Fruit fly (Drosophila melanogaster) whole organism, adult: ENCODE data around the gene CG46467.

Experiments used
- CG14711 ChIP-seq: fragments of 200-800 bp; sonication (Bioruptor generic); optimal IDR thresholded peaks from 2 replicates; lab custom pipeline; 2018; ENCODE audit warnings: missing biosample characterization, mild to moderate bottlenecking, missing genetic modification characterization, moderate library complexity
- CG1620 ChIP-seq: fragments of 200-800 bp; sonication (Bioruptor generic); optimal IDR thresholded peaks from 2 replicates; lab custom pipeline; 2016; ENCODE audit warnings: missing biosample characterization, missing genetic modification characterization
- Mnt ChIP-seq: fragments of 200-800 bp; sonication (Bioruptor generic); optimal IDR thresholded peaks from 2 replicates; lab custom pipeline; 2016; ENCODE audit warnings: missing biosample characterization, mild to moderate bottlenecking, missing genetic modification characterization
- cic ChIP-seq: fragments of 200-800 bp; sonication (Bioruptor generic); optimal IDR thresholded peaks from 2 replicates; lab custom pipeline; 2017; ENCODE audit warnings: missing biosample characterization, mild to moderate bottlenecking, missing genetic modification characterization, moderate library complexity
- toe ChIP-seq: fragments of 200-800 bp; sonication (Bioruptor generic); optimal IDR thresholded peaks from 2 replicates; lab custom pipeline; 2016; ENCODE audit warnings: missing biosample characterization, missing genetic modification characterization

dm6 chr3R:9944379-9945056, 70.0 kb downstream of the CG46467 start:
- no peak for TF ChIP-seq CG14711
- TF ChIP-seq Mnt (GFP tag; lab: Kevin White, UChicago), result no peak
- peak; percentile 30 for TF ChIP-seq cic (GFP tag; lab: Kevin White, UChicago)
- TF ChIP-seq CG1620 (GFP tag; lab: Kevin White, UChicago), result no peak
- TF ChIP-seq toe (GFP tag; lab: Kevin White, UChicago), result no peak
